Fruit fly (Drosophila melanogaster) whole organism, embryonic: ENCODE data around the gene CG13694.
A peak's percentile ranks its signal among the peaks of the same experiment; 100 is the strongest.

Experiments
- Ada2b ChIP-seq: fragments of 200-800 bp; sonication (Bioruptor generic); IDR thresholded peaks from 2 replicates; pipeline ENCODE4 v1.3.6; 2022; ENCODE audit warnings: missing biosample characterization, missing genetic modification characterization
- CG11504 ChIP-seq: fragments of 200-800 bp; sonication (Bioruptor generic); optimal IDR thresholded peaks from 3 replicates; lab custom pipeline; 2019; ENCODE audit warnings: missing biosample characterization, mild to moderate bottlenecking, missing genetic modification characterization, moderate library complexity
- CG12659 ChIP-seq: fragments of 200-800 bp; sonication (Bioruptor generic); optimal IDR thresholded peaks from 3 replicates; lab custom pipeline; 2017; ENCODE audit warnings: mild to moderate bottlenecking, missing biosample characterization, missing genetic modification reagents, missing genetic modification characterization
- CG13287 ChIP-seq: fragments of 200-800 bp; sonication (Bioruptor generic); IDR thresholded peaks from 2 replicates; pipeline ENCODE4 v1.3.6; 2022; ENCODE audit warnings: missing biosample characterization, missing genetic modification characterization; ENCODE audit not compliant: partially characterized antibody
- CG13424 ChIP-seq: fragments of 200-800 bp; sonication (Bioruptor generic); optimal IDR thresholded peaks from 2 replicates; lab custom pipeline; 2019; ENCODE audit warnings: missing biosample characterization, mild to moderate bottlenecking, missing genetic modification characterization, moderate library complexity
- CG13624 ChIP-seq: fragments of 200-800 bp; sonication (Bioruptor generic); optimal IDR thresholded peaks from 2 replicates; lab custom pipeline; 2016; ENCODE audit warnings: missing biosample characterization, missing genetic modification characterization
- CG1529 ChIP-seq: fragments of 200-800 bp; sonication (Bioruptor generic); optimal IDR thresholded peaks from 3 replicates; lab custom pipeline; 2018; ENCODE audit warnings: missing biosample characterization, missing genetic modification characterization
- CG15479 ChIP-seq: fragments of 200-800 bp; sonication (Bioruptor generic); optimal IDR thresholded peaks from 3 replicates; lab custom pipeline; 2019; ENCODE audit warnings: missing biosample characterization, mild to moderate bottlenecking, missing genetic modification characterization, moderate library complexity
- CG1647 ChIP-seq: fragments of 200-800 bp; sonication (Bioruptor generic); optimal IDR thresholded peaks from 3 replicates; lab custom pipeline; 2016; ENCODE audit warnings: missing biosample characterization, missing genetic modification characterization
- CG2202 ChIP-seq: fragments of 200-800 bp; sonication (Bioruptor generic); optimal IDR thresholded peaks from 2 replicates; lab custom pipeline; 2018; ENCODE audit warnings: missing biosample characterization, mild to moderate bottlenecking, missing genetic modification characterization
- CG2678 ChIP-seq: fragments of 200-800 bp; sonication (Bioruptor generic); optimal IDR thresholded peaks from 3 replicates; lab custom pipeline; 2019; ENCODE audit warnings: missing biosample characterization, mild to moderate bottlenecking, missing genetic modification characterization, moderate library complexity
- CG2712 ChIP-seq: fragments of 200-800 bp; optimal IDR thresholded peaks from 3 replicates; lab custom pipeline; 2019; ENCODE audit warnings: missing biosample characterization, mild to moderate bottlenecking, missing genetic modification characterization, moderate library complexity
- CG34224 ChIP-seq: fragments of 200-800 bp; sonication (Bioruptor generic); IDR thresholded peaks from 3 replicates; pipeline ENCODE4 v1.3.6; 2022; ENCODE audit warnings: missing biosample characterization, missing genetic modification characterization; ENCODE audit not compliant: partially characterized antibody
- CG3838 ChIP-seq: fragments of 200-800 bp; sonication (Bioruptor generic); optimal IDR thresholded peaks from 3 replicates; lab custom pipeline; 2016; ENCODE audit warnings: missing biosample characterization, missing genetic modification characterization
- CG4820 ChIP-seq: fragments of 200-800 bp; sonication (Bioruptor generic); optimal IDR thresholded peaks from 3 replicates; lab custom pipeline; 2016; ENCODE audit warnings: missing biosample characterization, missing genetic modification characterization
- CG6175 ChIP-seq: fragments of 200-800 bp; sonication (Bioruptor generic); IDR thresholded peaks from 3 replicates; pipeline ENCODE4 v1.3.6; 2022; ENCODE audit warnings: missing biosample characterization, missing genetic modification characterization
- CG6683 ChIP-seq: fragments of 200-800 bp; sonication (Bioruptor generic); optimal IDR thresholded peaks from 2 replicates; lab custom pipeline; 2017; ENCODE audit warnings: missing biosample characterization, mild to moderate bottlenecking, missing genetic modification characterization, missing genetic modification reagents
- CG8290 ChIP-seq, 3 experiments: fragments of 200-800 bp; sonication (Bioruptor generic); optimal IDR thresholded peaks; 2 replicates each; lab custom pipeline; 2016 to 2019; ENCODE audit warnings: missing biosample characterization in 3 of 3, missing genetic modification characterization in 3 of 3, mild to moderate bottlenecking in 2 of 3, moderate library complexity in 1 of 3
- Dek ChIP-seq: fragments of 200-800 bp; sonication (Bioruptor generic); optimal IDR thresholded peaks from 3 replicates; lab custom pipeline; 2019; ENCODE audit warnings: missing biosample characterization, mild to moderate bottlenecking, missing genetic modification characterization, moderate library complexity
- Dfd ChIP-seq, 2 experiments: fragments of >200 bp; optimal IDR thresholded peaks; 2 replicates each; lab custom pipeline; 2017; ENCODE audit warnings: missing biosample characterization in 2 of 2, missing genetic modification characterization in 2 of 2
- Fer1 ChIP-seq: fragments of 200-800 bp; sonication (Bioruptor generic); optimal IDR thresholded peaks from 2 replicates; lab custom pipeline; 2017; ENCODE audit warnings: missing biosample characterization, mild to moderate bottlenecking, missing genetic modification characterization
- H2.0 ChIP-seq: fragments of 200-800 bp; sonication (Bioruptor generic); IDR thresholded peaks from 2 replicates; pipeline ENCODE4 v1.3.6; 2022; ENCODE audit warnings: missing biosample characterization, missing genetic modification characterization
- Hand ChIP-seq: fragments of 200-800 bp; sonication (Bioruptor generic); optimal IDR thresholded peaks from 2 replicates; lab custom pipeline; 2017; ENCODE audit warnings: mild to moderate bottlenecking, missing biosample characterization, missing genetic modification reagents, missing genetic modification characterization
- Hmr ChIP-seq: fragments of 200-800 bp; sonication (Bioruptor generic); optimal IDR thresholded peaks from 3 replicates; lab custom pipeline; 2017; ENCODE audit warnings: mild to moderate bottlenecking, missing biosample characterization, missing genetic modification reagents, missing genetic modification characterization
- Hr78 ChIP-seq, 2 experiments: fragments of 200-800 bp in 1 of 2; fragments of >200 bp in 1 of 2; sonication (Bioruptor generic) in 1 of 2; optimal IDR thresholded peaks; 2 replicates each; lab custom pipeline; 2017 to 2019; ENCODE audit warnings: missing biosample characterization in 2 of 2, missing genetic modification characterization in 2 of 2, mild to moderate bottlenecking in 1 of 2, moderate library complexity in 1 of 2
- Oli ChIP-seq: fragments of 200-800 bp; sonication (Bioruptor generic); optimal IDR thresholded peaks from 2 replicates; lab custom pipeline; 2018; ENCODE audit warnings: missing biosample characterization, mild to moderate bottlenecking, missing genetic modification characterization, moderate library complexity
- PHDP ChIP-seq: fragments of 200-800 bp; sonication (Bioruptor generic); optimal IDR thresholded peaks from 3 replicates; lab custom pipeline; 2018; ENCODE audit warnings: missing biosample characterization, mild to moderate bottlenecking, missing genetic modification characterization, moderate library complexity
- Ptx1 ChIP-seq: fragments of 200-800 bp; sonication (Bioruptor generic); IDR thresholded peaks from 2 replicates; pipeline ENCODE4 v1.3.6; 2022; ENCODE audit warnings: missing biosample characterization, missing genetic modification characterization
- Rx ChIP-seq: fragments of 200-800 bp; sonication (Bioruptor generic); IDR thresholded peaks from 2 replicates; pipeline ENCODE4 v1.3.6; 2022; ENCODE audit warnings: missing biosample characterization, missing genetic modification characterization
- Ssrp ChIP-seq: fragments of 200-800 bp; sonication (Bioruptor generic); optimal IDR thresholded peaks from 2 replicates; lab custom pipeline; 2018; ENCODE audit warnings: missing biosample characterization, mild to moderate bottlenecking, missing genetic modification characterization, moderate library complexity
- Stat92E ChIP-seq, 3 experiments: fragments of >200 bp in 2 of 3; fragments of 200-800 bp in 1 of 3; sonication (Bioruptor generic) in 1 of 3; optimal IDR thresholded peaks; 2 replicates each; lab custom pipeline; 2017 to 2019; ENCODE audit warnings: missing biosample characterization in 3 of 3, missing genetic modification characterization in 3 of 3, mild to moderate bottlenecking in 1 of 3, moderate library complexity in 1 of 3
- Vsx1 ChIP-seq: fragments of 200-800 bp; sonication (Bioruptor generic); optimal IDR thresholded peaks from 2 replicates; lab custom pipeline; 2017; ENCODE audit warnings: missing biosample characterization, mild to moderate bottlenecking, missing genetic modification characterization, missing genetic modification reagents
- bsh ChIP-seq, 2 experiments: fragments of 200-800 bp; sonication (Bioruptor generic); optimal IDR thresholded peaks; 2 replicates each; lab custom pipeline; 2017 to 2018; ENCODE audit warnings: mild to moderate bottlenecking in 2 of 2, missing biosample characterization in 2 of 2, missing genetic modification characterization in 2 of 2, moderate library complexity in 1 of 2
- chm ChIP-seq: fragments of 200-800 bp; sonication (Bioruptor generic); IDR thresholded peaks from 2 replicates; pipeline ENCODE4 v1.3.6; 2022; ENCODE audit warnings: missing biosample characterization, missing genetic modification characterization
- da ChIP-seq: fragments of 200-800 bp; sonication (Bioruptor generic); optimal IDR thresholded peaks from 2 replicates; lab custom pipeline; 2016; ENCODE audit warnings: missing biosample characterization, missing genetic modification characterization
- dm ChIP-seq: fragments of 200-800 bp; sonication (Bioruptor generic); optimal IDR thresholded peaks from 3 replicates; lab custom pipeline; 2016; ENCODE audit warnings: missing biosample characterization, missing genetic modification characterization
- gcm2 ChIP-seq: fragments of 200-800 bp; sonication (Bioruptor generic); optimal IDR thresholded peaks from 2 replicates; lab custom pipeline; 2016; ENCODE audit warnings: missing biosample characterization, missing genetic modification characterization
- gfzf ChIP-seq: fragments of 200-800 bp; sonication (Bioruptor generic); optimal IDR thresholded peaks from 2 replicates; lab custom pipeline; 2016; ENCODE audit warnings: missing biosample characterization, mild to moderate bottlenecking, missing genetic modification characterization, moderate library complexity
- gsb-n ChIP-seq: fragments of 200-800 bp; sonication (Bioruptor generic); optimal IDR thresholded peaks from 3 replicates; lab custom pipeline; 2018; ENCODE audit warnings: missing biosample characterization, mild to moderate bottlenecking, missing genetic modification characterization
- her ChIP-seq: fragments of 200-800 bp; sonication (Bioruptor generic); optimal IDR thresholded peaks from 2 replicates; lab custom pipeline; 2016; ENCODE audit warnings: missing biosample characterization, missing genetic modification characterization
- kay ChIP-seq: fragments of 200-800 bp; sonication (Bioruptor generic); optimal IDR thresholded peaks from 2 replicates; lab custom pipeline; 2016; ENCODE audit warnings: missing biosample characterization, missing genetic modification characterization
- ken ChIP-seq: fragments of 200-800 bp; sonication (Bioruptor generic); IDR thresholded peaks from 3 replicates; pipeline ENCODE4 v1.3.6; 2022; ENCODE audit warnings: missing biosample characterization, missing genetic modification characterization
- lilli ChIP-seq: fragments of 200-800 bp; sonication (Bioruptor generic); optimal IDR thresholded peaks from 3 replicates; lab custom pipeline; 2016; ENCODE audit warnings: missing biosample characterization, missing genetic modification characterization
- onecut ChIP-seq: fragments of 200-800 bp; sonication (Bioruptor generic); IDR thresholded peaks from 2 replicates; pipeline ENCODE4 v1.3.6; 2022; ENCODE audit warnings: missing biosample characterization, missing genetic modification characterization
- phol ChIP-seq: fragments of 200-800 bp; sonication (Bioruptor generic); optimal IDR thresholded peaks from 3 replicates; lab custom pipeline; 2018; ENCODE audit warnings: missing biosample characterization, mild to moderate bottlenecking, missing genetic modification characterization, moderate library complexity
- pzg ChIP-seq: fragments of 200-800 bp; sonication (Bioruptor generic); optimal IDR thresholded peaks from 3 replicates; lab custom pipeline; 2018; ENCODE audit warnings: missing biosample characterization, mild to moderate bottlenecking, missing genetic modification characterization, moderate library complexity
- sob ChIP-seq: fragments of 200-800 bp; sonication (Bioruptor generic); IDR thresholded peaks from 2 replicates; pipeline ENCODE4 v1.3.6; 2022; ENCODE audit warnings: missing biosample characterization, missing genetic modification characterization
- sqz ChIP-seq: fragments of 200-800 bp; sonication (Bioruptor generic); optimal IDR thresholded peaks from 3 replicates; lab custom pipeline; 2018; ENCODE audit warnings: missing biosample characterization, mild to moderate bottlenecking, missing genetic modification characterization
- tgo ChIP-seq: fragments of 200-800 bp; sonication (Bioruptor generic); IDR thresholded peaks from 3 replicates; pipeline ENCODE4 v1.3.6; 2022; ENCODE audit warnings: missing biosample characterization, missing genetic modification characterization

Gene CG13694

DNA sequence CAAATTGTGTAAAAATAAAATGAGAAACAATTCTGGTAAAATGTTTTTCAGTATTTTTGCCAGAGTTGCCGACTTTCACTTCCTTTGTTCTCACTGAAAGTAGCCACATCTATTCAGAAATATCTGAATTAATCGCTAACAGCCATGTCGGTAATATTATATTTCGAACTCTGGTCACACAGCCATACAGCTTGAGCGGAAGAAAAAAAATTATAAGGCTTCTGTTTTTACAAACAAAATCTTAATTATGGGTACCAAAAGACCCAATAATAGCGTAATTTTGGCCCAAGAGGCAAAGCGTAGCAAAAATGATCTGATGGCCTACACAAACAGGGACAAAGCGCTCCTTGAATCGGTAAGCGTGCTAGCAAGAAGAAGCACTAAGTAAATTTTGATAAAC is 39.7 kb upstream of the CG13694 start, which contains the start of gene CG3436 (continued):
- no peak for TF ChIP-seq CG8290 (GFP tag; optimal IDR thresholded peaks at IDR 0.05; lab: Kevin White, UChicago)
- peak in 1 of 2 experiments; percentile 38 for TF ChIP-seq CG8290 (tag; optimal IDR thresholded peaks at IDR 0.05; lab: Kevin White, UChicago)
- TF ChIP-seq CG12659: peak; percentile 68
- peak in 1 of 3 experiments; percentile 2 for TF ChIP-seq Stat92E (GFP tag; optimal IDR thresholded peaks at IDR 0.05; lab: Kevin White, UChicago)
- no peak for TF ChIP-seq sob (GFP tag; lab: Robert Waterston, UW)
- TF ChIP-seq Ssrp (tag; lab: Kevin White, UChicago): peak; percentile 6
- no peak for TF ChIP-seq CG1529 (GFP tag; lab: Kevin White, UChicago)
- TF ChIP-seq kay (GFP tag; lab: Kevin White, UChicago): no peak
- TF ChIP-seq CG13624: peak; percentile 14
- TF ChIP-seq phol (tag; lab: Kevin White, UChicago): peak; percentile 52
- peak; percentile 12 for TF ChIP-seq lilli (GFP tag; lab: Kevin White, UChicago)
- TF ChIP-seq gfzf (GFP tag; lab: Kevin White, UChicago): peak; percentile 95
- no peak for TF ChIP-seq Rx (GFP tag; lab: Robert Waterston, UW)
- TF ChIP-seq CG2678: no peak
- TF ChIP-seq Hmr (GFP tag; lab: Kevin White, UChicago): peak; percentile 27
- TF ChIP-seq pzg (GFP tag; lab: Kevin White, UChicago): peak; percentile 91
- TF ChIP-seq CG1647 (GFP tag; lab: Kevin White, UChicago): no peak
- TF ChIP-seq CG2712 (tag; lab: Kevin White, UChicago): peak; percentile 41

DNA sequence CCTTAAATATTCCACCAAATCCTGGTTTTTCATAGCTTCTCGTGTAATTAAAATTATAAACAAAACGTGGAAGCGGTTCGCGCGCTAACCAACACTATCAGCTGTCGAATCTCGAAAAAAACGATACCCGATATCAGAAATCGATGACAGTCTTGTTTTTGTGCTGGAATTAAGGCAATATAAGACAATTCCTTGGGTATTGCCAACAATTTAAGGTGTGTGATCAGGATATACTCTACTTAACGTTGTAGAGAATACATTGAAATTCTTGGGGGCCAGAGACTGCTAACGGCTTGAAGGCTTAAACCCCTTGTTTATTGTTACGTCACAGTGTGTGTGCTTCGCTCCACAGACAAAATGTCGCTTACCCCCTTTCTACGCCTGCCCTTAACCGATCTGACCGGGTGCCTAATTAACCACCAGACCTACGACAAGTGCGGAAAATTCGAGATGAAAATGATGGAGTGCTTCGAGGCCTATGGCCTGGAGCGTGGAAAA is 39.0 kb upstream of the CG13694 start, which contains the start of gene Pus10:
Pus10 (minus strand) TSS at position 91 of the 498 bp plus-strand sequence.
- no peak for TF ChIP-seq CG6683 (GFP tag; lab: Kevin White, UChicago)
- TF ChIP-seq bsh (GFP tag; optimal IDR thresholded peaks at IDR 0.05; lab: Kevin White, UChicago): peak in 1 of 2 experiments; percentile 10
- no peak for TF ChIP-seq CG13287 (GFP tag; lab: Robert Waterston, UW)
- no peak for TF ChIP-seq CG15479
- TF ChIP-seq CG3838 (GFP tag; lab: Kevin White, UChicago): no peak
- no peak for TF ChIP-seq da (GFP tag; lab: Kevin White, UChicago)
- TF ChIP-seq Fer1 (GFP tag; lab: Kevin White, UChicago): peak; percentile 29
- TF ChIP-seq Ada2b: no peak
- no peak for TF ChIP-seq ken (GFP tag; lab: Robert Waterston, UW)
- TF ChIP-seq tgo (GFP tag; lab: Robert Waterston, UW): no peak
- TF ChIP-seq Ptx1 (GFP tag; lab: Robert Waterston, UW): no peak
- no peak for TF ChIP-seq Hand (GFP tag; lab: Kevin White, UChicago)
- peak; percentile 50 for TF ChIP-seq Vsx1 (GFP tag; lab: Kevin White, UChicago)
- no peak for TF ChIP-seq chm (GFP tag; lab: Robert Waterston, UW)
- peak; percentile 99 for TF ChIP-seq sqz (GFP tag; lab: Kevin White, UChicago)
- TF ChIP-seq Hr78 (GFP tag; optimal IDR thresholded peaks at IDR 0.05; lab: Kevin White, UChicago): no peak
- peak; percentile 82 for TF ChIP-seq dm (GFP tag; lab: Kevin White, UChicago)
- TF ChIP-seq her (GFP tag; lab: Kevin White, UChicago): peak; percentile 10
- peak; percentile 2 for TF ChIP-seq PHDP (tag; lab: Kevin White, UChicago)
- no peak for TF ChIP-seq CG4820 (GFP tag; lab: Kevin White, UChicago)
- no peak for TF ChIP-seq H2.0 (GFP tag; lab: Robert Waterston, UW)
- TF ChIP-seq CG34224: no peak
- TF ChIP-seq Oli (tag; lab: Kevin White, UChicago): no peak
- peak; percentile 14; the same call in 1 of the 2 replicates for TF ChIP-seq onecut
- no peak for TF ChIP-seq CG11504 (tag; lab: Kevin White, UChicago)
- no peak for TF ChIP-seq gcm2
- no peak for TF ChIP-seq CG6175 (GFP tag; lab: Robert Waterston, UW)
- TF ChIP-seq CG2202 (tag; lab: Kevin White, UChicago): no peak
- no peak for TF ChIP-seq CG13424 (tag; lab: Kevin White, UChicago)
- TF ChIP-seq gsb-n (tag; lab: Kevin White, UChicago): no peak
- TF ChIP-seq Dek: no peak
- no peak for TF ChIP-seq Dfd (GFP tag; optimal IDR thresholded peaks at IDR 0.05; lab: Kevin White, UChicago)
